Worm (Caenorhabditis elegans) whole organism, dauer: ENCODE results near the gene catp-6.

Experiments
- unc-62 ChIP-seq: sonication (generic microtip); optimal IDR thresholded peaks from 2 replicates; lab custom pipeline; 2017; ENCODE audit warnings: missing biosample characterization, missing genetic modification reagents, missing genetic modification characterization

The catp-6 gene

DNA sequence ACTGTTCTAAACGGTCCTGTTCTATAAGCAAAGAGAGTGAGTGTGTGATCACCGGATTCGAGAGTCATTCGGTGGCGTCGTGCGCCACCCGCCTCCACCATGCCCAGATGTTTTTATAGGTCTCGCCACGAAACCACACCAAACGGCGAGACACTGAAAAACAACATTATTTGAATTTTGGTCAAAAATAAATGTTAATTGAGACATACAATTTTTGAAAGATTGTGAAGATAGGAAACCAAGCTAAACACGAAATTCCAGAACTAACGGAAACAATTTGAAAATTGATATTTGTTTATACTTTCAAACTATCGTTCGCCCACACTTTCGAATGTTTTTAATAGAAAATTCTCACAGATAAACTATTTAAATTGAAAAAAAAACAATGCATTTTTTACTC is at the start of gene catp-6:
TSS of gene catp-6 (minus strand) at position 101 of the 400 bp plus-strand sequence.
- no peak for TF ChIP-seq unc-62

DNA sequence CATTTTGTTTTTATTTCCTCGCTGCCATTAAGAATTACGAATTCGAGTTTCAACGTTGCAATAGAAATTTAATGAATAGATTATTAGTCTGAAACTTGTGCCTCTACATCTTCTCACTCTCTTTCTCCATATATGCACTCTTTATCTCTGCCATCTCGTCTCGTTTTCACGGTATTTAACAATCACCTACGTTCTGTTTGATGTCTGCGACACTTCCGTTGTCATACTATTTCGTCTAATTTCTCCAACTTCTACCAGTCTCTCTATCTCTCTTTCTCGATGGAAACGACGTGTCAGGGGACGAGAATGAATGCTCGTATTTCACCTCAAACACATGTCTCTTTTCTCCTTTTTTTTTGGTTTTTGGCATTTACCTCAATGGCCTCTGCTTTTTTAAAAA is 49.5 kb upstream of the catp-6 start:
- TF ChIP-seq unc-62 = no peak

DNA sequence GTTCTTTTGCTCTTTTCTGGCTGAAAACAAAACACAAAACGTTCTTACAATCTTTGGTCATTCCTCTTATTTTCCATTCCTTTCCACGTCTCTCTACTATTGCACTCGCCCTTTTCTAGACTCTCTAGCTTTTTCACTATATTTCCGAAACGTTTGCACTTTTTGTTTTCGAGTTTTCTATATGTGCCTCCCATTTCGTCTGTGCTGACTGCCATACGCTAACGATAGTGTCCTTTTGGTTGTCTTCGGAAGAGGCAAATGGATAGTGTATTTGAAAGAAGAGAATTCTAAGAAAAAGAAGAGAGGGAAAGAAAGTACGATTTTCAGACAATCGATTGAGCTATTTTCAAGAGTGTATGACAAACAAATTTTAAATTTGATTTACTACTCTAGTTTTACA is 48.4 kb upstream of the catp-6 start:
- no peak for TF ChIP-seq unc-62

DNA sequence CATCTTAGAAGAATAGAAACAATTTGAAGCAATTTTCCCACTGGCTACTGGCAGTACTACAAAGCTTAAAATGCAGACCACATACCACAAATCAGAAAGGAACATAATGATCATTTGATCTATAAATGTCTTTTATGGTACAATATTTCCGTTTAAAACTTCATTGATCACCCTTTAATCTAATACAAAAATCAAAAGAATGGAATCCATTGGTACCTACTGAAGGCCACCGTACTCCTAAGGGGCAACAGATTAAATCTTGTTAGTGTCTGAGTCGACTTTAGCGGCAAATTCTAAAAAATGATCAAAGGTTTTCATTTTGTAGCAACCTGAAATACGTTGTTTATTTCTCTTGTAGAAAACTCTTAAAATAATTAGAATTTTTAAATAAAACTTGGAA is 47.8 kb upstream of the catp-6 start:
- TF ChIP-seq unc-62 = no peak

DNA sequence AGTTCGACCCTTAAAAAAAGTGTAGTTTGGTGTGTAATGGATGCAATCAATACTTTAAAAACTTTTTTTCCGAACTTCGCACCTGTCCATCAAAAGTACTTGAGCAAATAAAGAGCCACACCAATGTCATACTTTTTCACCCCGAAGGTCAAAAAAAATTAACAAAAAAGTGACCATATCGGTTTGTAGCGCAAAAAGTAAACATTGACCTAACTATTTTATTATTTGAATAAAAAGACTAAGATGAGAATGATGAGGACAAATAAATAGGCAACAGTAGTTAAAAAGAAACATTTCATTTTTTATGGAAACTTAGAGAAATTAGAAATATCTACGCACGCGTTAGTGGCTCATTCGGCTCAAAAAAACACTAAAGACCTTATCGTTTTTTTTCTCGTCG is 45.0 kb upstream of the catp-6 start:
- TF ChIP-seq unc-62 = no peak

DNA sequence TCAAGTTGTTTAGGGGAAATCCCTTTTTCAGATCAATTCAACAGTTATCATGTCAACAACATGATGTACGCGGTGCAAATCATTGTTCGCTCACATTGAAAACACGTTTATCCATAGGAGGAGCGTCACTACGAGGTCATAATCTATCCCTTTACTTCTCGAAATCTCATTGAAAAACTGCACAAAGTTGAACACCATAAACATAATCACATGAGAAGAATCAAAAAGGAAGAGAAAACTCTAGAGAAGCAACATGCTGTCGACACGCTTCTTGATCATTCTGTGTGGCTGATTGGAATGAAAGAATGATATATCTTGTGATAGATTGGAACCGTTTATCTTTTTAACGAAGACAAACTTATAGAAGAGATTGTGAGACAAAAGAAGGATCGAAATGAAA is 43.5 kb upstream of the catp-6 start:
- no peak for TF ChIP-seq unc-62

DNA sequence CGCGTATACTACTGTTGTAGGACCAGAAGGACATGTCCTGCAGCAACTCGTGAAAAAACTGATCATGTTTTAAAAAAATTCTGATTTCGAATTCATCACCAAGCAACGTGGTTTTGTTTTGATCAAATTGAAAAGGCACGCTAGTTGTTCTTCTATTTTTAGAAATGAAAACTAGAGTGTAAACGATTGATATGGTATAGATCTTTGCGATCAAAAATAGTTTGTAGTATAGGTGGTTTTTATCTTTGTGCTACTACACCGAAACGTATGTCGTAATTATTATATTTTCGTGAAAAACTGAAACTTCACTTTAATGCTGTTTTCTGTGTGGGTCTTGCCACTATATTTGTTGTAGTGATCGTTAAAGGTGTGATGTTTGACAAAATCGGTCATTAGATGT is 42.5 kb upstream of the catp-6 start:
- no peak for TF ChIP-seq unc-62

DNA sequence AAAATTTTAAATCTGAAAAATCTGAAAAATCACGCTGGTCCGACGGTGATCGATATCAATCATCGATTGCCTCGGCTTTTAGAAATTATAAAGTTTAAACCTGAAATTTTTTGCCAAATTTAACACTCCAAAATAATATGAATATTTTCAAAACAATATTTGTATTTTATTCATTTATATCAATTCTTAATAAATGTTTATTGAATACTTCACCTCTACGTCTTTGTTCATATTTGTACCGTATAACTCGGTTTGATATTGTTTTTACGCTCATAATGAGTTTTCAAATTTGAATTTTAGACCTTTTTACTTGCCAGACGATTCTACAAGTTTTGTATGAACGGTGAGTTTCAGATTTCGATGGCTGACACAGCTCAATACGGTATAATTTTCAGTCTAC is 40.4 kb upstream of the catp-6 start, which contains the start of the genes K07F5.15 and K07F5.22:
TSS of gene K07F5.15 (plus strand) at position 301 of the 400 bp plus-strand sequence.
TSS of gene K07F5.22 (plus strand) at position 301 of the 400 bp plus-strand sequence.
- TF ChIP-seq unc-62 = no peak

DNA sequence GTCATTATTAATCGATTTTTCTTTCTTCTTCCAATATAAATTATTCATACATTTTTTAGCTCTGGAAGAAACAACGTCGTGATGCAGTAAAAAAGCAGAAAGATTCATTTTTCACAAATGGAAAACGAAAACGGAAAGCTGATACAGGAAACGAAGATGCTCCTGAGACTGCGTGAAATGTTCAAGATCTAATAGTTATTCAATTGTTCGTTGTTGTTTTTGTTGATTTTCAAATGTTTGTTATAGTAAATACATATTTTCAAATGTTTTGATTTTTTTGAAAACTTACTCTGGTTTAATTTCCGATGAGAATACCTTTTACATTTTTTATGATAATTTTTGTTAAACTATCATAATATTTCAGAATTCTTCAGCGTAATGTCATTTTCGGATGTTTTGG is 39.4 kb upstream of the catp-6 start, which contains the start of gene K07F5.16:
TSS of gene K07F5.16 (plus strand) at position 301 of the 400 bp plus-strand sequence.
- TF ChIP-seq unc-62 = no peak

DNA sequence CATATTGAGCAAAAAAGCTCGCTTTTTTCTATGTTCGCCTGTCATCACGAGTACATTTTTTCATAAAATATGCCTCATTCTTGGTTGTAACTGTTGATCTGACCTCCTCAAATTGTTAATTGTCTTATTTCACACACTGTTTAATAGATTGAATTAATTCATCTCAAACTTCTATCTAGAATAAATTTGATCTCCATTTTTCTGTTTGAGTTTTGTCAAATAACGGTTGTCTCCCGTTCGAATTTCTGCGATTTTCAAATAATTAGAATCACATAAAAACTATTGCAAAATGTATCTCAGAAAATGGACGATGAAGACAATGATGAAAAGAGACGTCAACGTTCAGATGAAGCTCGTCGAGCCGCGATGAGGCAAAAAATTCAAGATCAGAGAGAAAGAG is 37.5 kb upstream of the catp-6 start, which contains the start of gene K07F5.14:
TSS of gene K07F5.14 (plus strand) at position 301 of the 400 bp plus-strand sequence.
- TF ChIP-seq unc-62 = no peak

DNA sequence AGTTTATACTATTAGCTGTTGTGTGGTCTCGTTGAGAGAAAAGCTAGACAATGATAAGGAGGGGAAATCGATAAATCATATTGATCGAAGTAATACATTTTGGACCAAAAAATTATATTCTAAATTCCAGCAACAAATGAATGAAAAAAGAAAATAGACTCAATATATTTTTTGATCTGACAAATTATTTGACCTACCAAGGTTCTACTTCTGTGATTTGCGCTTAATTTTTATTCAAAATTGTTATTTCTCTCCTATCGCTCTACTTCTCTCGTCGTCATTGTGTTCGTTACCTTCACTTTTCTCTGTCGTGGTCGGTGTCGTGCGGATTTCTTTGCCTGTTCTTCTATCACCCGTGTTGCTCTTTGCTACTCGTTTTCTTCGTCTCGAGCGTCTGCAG is 34.6 kb upstream of the catp-6 start:
- no peak for TF ChIP-seq unc-62

DNA sequence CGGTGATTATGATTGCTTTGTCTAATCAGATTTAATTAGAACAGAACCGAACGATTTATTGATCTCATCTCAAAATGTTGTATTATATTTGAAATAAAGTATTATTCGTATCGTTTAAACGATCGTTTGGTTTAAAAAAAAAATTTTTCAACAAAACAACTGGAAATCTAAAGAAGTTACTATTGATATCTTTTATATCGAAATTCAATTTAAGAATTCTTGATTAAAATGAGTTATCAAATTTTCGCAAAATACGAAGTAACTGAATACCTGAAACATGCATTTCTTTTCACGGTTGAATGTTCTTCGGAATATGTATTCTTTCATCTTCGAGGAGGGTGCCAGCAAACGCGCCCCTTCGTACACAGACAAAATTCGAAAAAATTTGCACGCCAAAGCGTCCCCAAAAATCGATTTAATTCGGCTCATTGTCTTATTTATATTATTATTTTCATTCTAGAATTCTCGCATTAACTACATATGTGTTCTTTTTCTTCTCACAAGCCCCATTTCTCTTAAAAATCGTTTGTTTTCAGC is 33.6 kb upstream of the catp-6 start, which contains the start of gene npp-1:
TSS of gene npp-1 (plus strand) at position 537 of the 537 bp plus-strand sequence.
- TF ChIP-seq unc-62 = no peak

DNA sequence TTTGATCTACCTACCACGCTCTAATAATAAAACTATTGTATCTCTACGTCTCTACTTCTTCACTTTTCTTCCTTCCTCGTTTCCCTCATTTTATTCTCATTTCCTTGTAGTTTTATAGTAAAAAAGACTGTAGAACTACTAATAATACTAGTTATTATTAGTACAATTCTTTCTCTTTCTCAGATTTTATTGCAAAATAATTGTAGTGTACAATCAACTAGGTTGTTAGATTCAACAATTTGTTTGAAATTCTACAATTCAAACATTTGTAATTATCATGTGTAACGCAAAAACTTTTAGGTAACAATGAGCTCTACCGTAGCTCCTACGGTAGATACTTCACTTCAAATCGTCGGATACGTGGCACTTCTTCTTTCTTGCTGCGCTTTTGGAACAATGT is 31.3 kb upstream of the catp-6 start, which contains the start of gene K07F5.12:
TSS of gene K07F5.12 (plus strand) at position 301 of the 400 bp plus-strand sequence.
- no peak for TF ChIP-seq unc-62

DNA sequence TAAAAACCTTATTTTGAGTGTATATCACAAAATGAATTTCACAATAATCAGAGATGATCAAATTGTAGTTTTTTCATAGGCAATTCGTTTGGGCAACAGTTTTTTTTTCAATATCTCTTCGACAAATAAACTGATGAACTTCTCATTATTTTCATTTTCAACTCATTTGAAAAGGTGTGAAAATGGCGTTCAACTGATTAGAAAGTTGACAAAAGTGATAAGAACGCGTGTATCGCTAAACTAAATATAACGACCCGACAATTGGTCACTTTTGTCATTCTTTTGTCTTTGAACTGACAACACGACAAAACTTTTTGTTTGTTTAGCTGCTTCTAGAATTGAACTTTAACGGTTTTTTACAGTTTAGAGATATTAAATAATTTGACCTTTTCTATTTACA is 30.6 kb upstream of the catp-6 start:
- TF ChIP-seq unc-62 = no peak

DNA sequence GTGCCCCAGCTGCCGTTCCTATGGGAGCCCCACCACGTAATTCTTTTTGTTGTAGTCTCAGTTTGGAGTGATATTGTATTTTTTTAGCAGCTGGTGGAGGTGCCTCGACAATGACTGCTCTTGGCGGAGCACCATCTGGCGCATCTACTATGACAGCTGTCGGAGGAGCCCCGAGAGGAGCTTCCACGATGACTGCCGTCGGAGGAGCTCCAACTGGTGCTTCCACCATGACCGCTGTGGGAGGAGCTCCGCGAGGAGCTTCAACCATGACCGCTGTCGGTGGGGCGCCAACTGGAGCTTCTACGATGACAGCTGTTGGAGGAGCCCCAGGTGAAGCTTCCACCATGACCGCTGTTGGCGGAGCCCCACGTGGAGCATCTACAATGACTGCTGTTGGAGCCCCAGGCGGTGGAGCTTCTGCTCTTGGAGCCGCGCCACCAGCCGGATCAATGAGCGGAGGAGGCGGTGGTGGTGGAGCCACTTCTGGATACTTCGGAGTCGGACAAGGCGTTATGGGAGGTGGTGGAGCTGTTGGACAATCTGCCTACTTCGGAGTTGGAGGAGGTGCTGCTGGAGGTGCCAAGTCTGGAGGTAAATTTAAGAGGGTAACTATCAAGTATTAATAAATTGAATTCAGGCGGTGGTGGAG is 28.6 kb upstream of the catp-6 start:
- TF ChIP-seq unc-62 = no peak

DNA sequence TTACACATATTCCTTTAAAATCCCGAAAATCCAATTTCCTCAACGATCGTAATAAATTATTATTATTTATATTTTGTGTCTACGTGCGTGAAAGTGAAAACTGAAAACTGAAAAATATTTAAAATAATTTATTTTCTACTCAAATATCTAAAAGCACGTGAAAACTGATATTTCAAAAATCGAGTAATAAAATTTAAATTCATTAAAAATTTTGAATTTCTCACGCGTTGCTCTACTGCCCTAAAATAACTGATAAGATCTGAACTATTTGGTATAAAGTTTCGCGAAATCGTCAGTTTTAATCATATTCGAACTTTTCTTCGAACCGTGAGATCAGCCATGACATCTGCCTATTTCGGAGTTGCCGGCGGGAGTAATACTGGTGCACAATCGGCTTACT is 27.9 kb upstream of the catp-6 start, which contains the start of gene ssq-1:
TSS of gene ssq-1 (plus strand) at position 301 of the 400 bp plus-strand sequence.
- no peak for TF ChIP-seq unc-62

DNA sequence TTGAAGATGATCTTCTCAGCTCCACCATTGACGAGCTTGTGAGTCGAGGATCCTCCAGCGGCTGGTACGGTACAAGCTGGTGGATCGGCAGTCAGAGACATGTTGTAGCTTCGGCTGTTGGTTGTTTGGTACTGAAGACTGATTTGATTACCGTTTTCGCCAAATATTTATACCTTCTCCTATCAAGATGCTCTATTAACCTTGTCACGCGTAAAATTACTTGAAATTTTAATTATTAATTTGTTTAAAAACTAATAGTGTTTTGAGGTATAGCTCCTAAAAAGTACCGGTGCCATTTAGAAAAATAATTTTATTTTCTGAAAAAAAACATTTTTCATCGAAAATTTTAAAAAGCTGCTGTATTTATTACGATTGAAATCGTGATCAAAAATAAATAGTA is 26.6 kb upstream of the catp-6 start, which contains the start of gene ssp-10:
TSS of gene ssp-10 (minus strand) at position 101 of the 400 bp plus-strand sequence.
- no peak for TF ChIP-seq unc-62

DNA sequence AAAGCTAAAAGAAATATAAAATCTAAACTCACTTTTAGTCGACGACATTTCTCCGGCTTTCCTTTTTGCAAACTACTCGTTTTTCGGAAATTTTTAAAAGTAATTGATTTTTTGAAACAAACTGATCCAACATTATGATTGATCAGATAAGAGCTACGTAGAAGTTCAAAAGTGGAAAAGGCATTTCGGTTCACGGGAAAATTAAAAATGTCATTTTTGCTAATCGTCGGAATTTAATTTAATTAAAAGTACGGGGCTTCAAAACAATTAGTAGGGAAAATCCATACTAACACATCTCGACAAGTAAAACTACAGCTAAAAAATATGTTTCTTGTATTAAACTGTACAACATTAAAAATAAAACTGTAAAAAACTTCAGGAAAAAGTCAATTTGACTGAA is 25.2 kb upstream of the catp-6 start, which contains the start of gene K07F5.8:
TSS of gene K07F5.8 (minus strand) at position 101 of the 400 bp plus-strand sequence.
- no peak for TF ChIP-seq unc-62
